Worm (Caenorhabditis elegans) whole organism, L3 larva: Measurements from ENCODE around the gene F46C3.6.

ENCODE experiments used
- R02D3.7 ChIP-seq: fragments of 150-350 bp; optimal IDR thresholded peaks from 2 replicates; lab custom pipeline; 2014; ENCODE audit warnings: missing biosample characterization, missing genetic modification characterization
- ZK546.5 ChIP-seq: sonication (generic microtip); optimal IDR thresholded peaks from 2 replicates; lab custom pipeline; 2017; ENCODE audit warnings: missing biosample characterization, missing genetic modification characterization
- aly-2 ChIP-seq: fragments of 150-350 bp; optimal IDR thresholded peaks from 2 replicates; lab custom pipeline; 2014; ENCODE audit warnings: missing biosample characterization, missing genetic modification characterization
- ama-1 ChIP-seq: fragments of 150-350 bp; optimal IDR thresholded peaks from 2 replicates; lab custom pipeline; 2018
- ceh-28 ChIP-seq: fragments of 150-350 bp; optimal IDR thresholded peaks from 2 replicates; lab custom pipeline; 2014; ENCODE audit warnings: missing biosample characterization, missing genetic modification reagents, missing genetic modification characterization
- ceh-82 ChIP-seq: fragments of 150-350 bp; optimal IDR thresholded peaks from 2 replicates; lab custom pipeline; 2014; ENCODE audit warnings: missing biosample characterization, missing genetic modification characterization
- ceh-9 ChIP-seq: sonication (generic microtip); optimal IDR thresholded peaks from 2 replicates; lab custom pipeline; 2018; ENCODE audit warnings: missing biosample characterization, missing genetic modification characterization
- egl-27 ChIP-seq: sonication (generic microtip); optimal IDR thresholded peaks from 4 replicates; lab custom pipeline; 2017; ENCODE audit warnings: missing biosample characterization, missing genetic modification reagents, missing genetic modification characterization
- egl-5 ChIP-seq: fragments of 150-350 bp; optimal IDR thresholded peaks from 2 replicates; lab custom pipeline; 2017; ENCODE audit warnings: missing biosample characterization, missing genetic modification reagents, missing genetic modification characterization, inconsistent platforms
- elt-1 ChIP-seq: fragments of 150-350 bp; optimal IDR thresholded peaks from 2 replicates; lab custom pipeline; 2014; ENCODE audit warnings: missing biosample characterization, missing genetic modification characterization
- elt-2 ChIP-seq: sonication (generic microtip); optimal IDR thresholded peaks from 2 replicates; lab custom pipeline; 2016; ENCODE audit warnings: missing genetic modification reagents, mild to moderate bottlenecking, missing genetic modification characterization, missing compliant biosample characterization
- elt-3 ChIP-seq, 3 experiments: fragments of 150-350 bp in 1 of 3; sonication (generic microtip) in 2 of 3; optimal IDR thresholded peaks; 2 replicates in 2 of 3; 4 replicates in 1 of 3; lab custom pipeline; 2014 to 2017; ENCODE audit warnings: missing biosample characterization in 3 of 3, missing genetic modification characterization in 3 of 3
- eor-1 ChIP-seq, 2 experiments: fragments of 150-350 bp; optimal IDR thresholded peaks; 2 replicates each; lab custom pipeline; 2014 to 2018; ENCODE audit warnings: missing biosample characterization in 2 of 2, missing genetic modification characterization in 2 of 2
- fkh-10 ChIP-seq: sonication (generic microtip); optimal IDR thresholded peaks from 2 replicates; lab custom pipeline; 2017; ENCODE audit warnings: missing biosample characterization, missing genetic modification reagents, missing genetic modification characterization
- fkh-2 ChIP-seq: fragments of 150-350 bp; optimal IDR thresholded peaks from 2 replicates; lab custom pipeline; 2014; ENCODE audit warnings: missing biosample characterization, missing genetic modification reagents, missing genetic modification characterization
- fos-1 ChIP-seq: fragments of 150-350 bp; optimal IDR thresholded peaks from 2 replicates; lab custom pipeline; 2014; ENCODE audit warnings: missing biosample characterization, missing genetic modification characterization
- jun-1 ChIP-seq: fragments of 150-350 bp; optimal IDR thresholded peaks from 2 replicates; lab custom pipeline; 2014; ENCODE audit warnings: missing biosample characterization, missing genetic modification reagents, missing genetic modification characterization
- lin-39 ChIP-seq: fragments of 150-350 bp; optimal IDR thresholded peaks from 2 replicates; lab custom pipeline; 2018; ENCODE audit warnings: missing biosample characterization, missing genetic modification reagents, missing genetic modification characterization
- lsy-12 ChIP-seq: sonication (generic microtip); optimal IDR thresholded peaks from 2 replicates; lab custom pipeline; 2016; ENCODE audit warnings: mild to moderate bottlenecking, missing genetic modification characterization, missing compliant biosample characterization
- mdl-1 ChIP-seq: fragments of 150-350 bp; optimal IDR thresholded peaks from 2 replicates; lab custom pipeline; 2014; ENCODE audit warnings: missing biosample characterization, missing genetic modification characterization
- nfya-1 ChIP-seq: sonication (generic microtip); optimal IDR thresholded peaks from 2 replicates; lab custom pipeline; 2017; ENCODE audit warnings: missing genetic modification characterization, mild to moderate bottlenecking, missing compliant biosample characterization, antibody characterized with exemption, moderate library complexity; ENCODE audit not compliant: insufficient read depth
- nhr-12 ChIP-seq: fragments of 150-350 bp; optimal IDR thresholded peaks from 2 replicates; lab custom pipeline; 2014; ENCODE audit warnings: missing biosample characterization, missing genetic modification characterization
- nhr-25 ChIP-seq: sonication (generic microtip); optimal IDR thresholded peaks from 2 replicates; lab custom pipeline; 2017; ENCODE audit warnings: missing biosample characterization, missing genetic modification characterization
- nhr-67 ChIP-seq: fragments of 150-350 bp; optimal IDR thresholded peaks from 2 replicates; lab custom pipeline; 2014; ENCODE audit warnings: missing biosample characterization, missing genetic modification characterization
- nhr-76 ChIP-seq: fragments of 150-350 bp; sonication (generic microtip); optimal IDR thresholded peaks from 5 replicates; lab custom pipeline; 2014; ENCODE audit warnings: missing biosample characterization, missing genetic modification characterization
- pha-4 ChIP-seq: fragments of 150-350 bp; optimal IDR thresholded peaks from 2 replicates; lab custom pipeline; 2014; ENCODE audit warnings: missing biosample characterization, missing genetic modification reagents, missing genetic modification characterization
- pqm-1 ChIP-seq: fragments of 150-350 bp; optimal IDR thresholded peaks from 2 replicates; lab custom pipeline; 2017; ENCODE audit warnings: missing biosample characterization, missing genetic modification characterization, inconsistent platforms
- sea-2 ChIP-seq: fragments of 150-350 bp; sonication (generic microtip); optimal IDR thresholded peaks from 4 replicates; lab custom pipeline; 2014; ENCODE audit warnings: missing biosample characterization, missing genetic modification reagents, missing genetic modification characterization
- skn-1 ChIP-seq: fragments of 150-350 bp; optimal IDR thresholded peaks from 2 replicates; lab custom pipeline; 2014; ENCODE audit warnings: missing biosample characterization, missing genetic modification characterization
- tbx-2 ChIP-seq: sonication (generic microtip); optimal IDR thresholded peaks from 2 replicates; lab custom pipeline; 2016; ENCODE audit warnings: mild to moderate bottlenecking, missing genetic modification characterization, missing compliant biosample characterization
- unc-39 ChIP-seq: sonication (generic microtip); optimal IDR thresholded peaks from 4 replicates; lab custom pipeline; 2017; ENCODE audit warnings: missing biosample characterization, missing genetic modification characterization
- unc-62 ChIP-seq: fragments of 150-350 bp; sonication (generic microtip); optimal IDR thresholded peaks from 4 replicates; lab custom pipeline; 2014; ENCODE audit warnings: missing biosample characterization, missing genetic modification reagents, missing genetic modification characterization
- zag-1 ChIP-seq: fragments of 150-350 bp; optimal IDR thresholded peaks from 2 replicates; lab custom pipeline; 2014; ENCODE audit warnings: missing biosample characterization, missing genetic modification characterization
- ztf-11 ChIP-seq: fragments of 150-350 bp; optimal IDR thresholded peaks from 2 replicates; lab custom pipeline; 2014; ENCODE audit warnings: missing biosample characterization, missing genetic modification characterization
- ztf-4 ChIP-seq: fragments of 150-350 bp; optimal IDR thresholded peaks from 2 replicates; lab custom pipeline; 2014; ENCODE audit warnings: missing biosample characterization, missing genetic modification characterization

Gene F46C3.6

DNA sequence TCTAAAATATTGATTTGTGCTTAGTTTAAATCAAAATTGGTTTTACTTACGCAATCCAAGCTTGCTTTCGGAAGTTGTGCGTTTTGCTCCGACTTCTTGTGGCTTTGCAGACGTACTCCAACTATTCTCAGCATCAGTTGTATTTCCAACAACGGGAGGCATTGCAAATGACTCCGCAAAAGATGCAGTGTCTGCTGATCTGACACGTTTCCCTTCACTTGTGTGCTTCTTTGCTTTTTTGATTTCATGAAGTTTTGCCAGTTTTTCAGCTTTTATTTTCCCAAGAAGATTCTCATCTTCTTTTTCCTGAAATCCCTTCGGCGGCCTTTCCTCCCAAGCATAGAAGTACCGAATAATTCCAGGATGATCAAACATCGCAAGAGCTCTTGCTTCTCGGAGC lies 8.2 kb downstream of the F46C3.6 start:
- TF ChIP-seq eor-1 (tag; optimal IDR thresholded peaks at IDR 0.05; lab: Kevin White, UChicago): no peak
- TF ChIP-seq fkh-10 (GFP tag; lab: Kevin White, UChicago): no peak
- no peak for TF ChIP-seq mdl-1 (tag; lab: Kevin White, UChicago)
- TF ChIP-seq egl-27 (tag; lab: Kevin White, UChicago): no peak
- TF ChIP-seq ztf-4 (tag; lab: Kevin White, UChicago): no peak
- TF ChIP-seq ama-1: no peak
- no peak for TF ChIP-seq nhr-76
- TF ChIP-seq lsy-12 (tag; lab: Kevin White, UChicago): no peak
- TF ChIP-seq elt-1 (tag; lab: Kevin White, UChicago): no peak
- TF ChIP-seq tbx-2: no peak
- TF ChIP-seq ceh-28: no peak
- no peak for TF ChIP-seq nhr-25 (tag; lab: Kevin White, UChicago)
- no peak for TF ChIP-seq elt-3 (tag; optimal IDR thresholded peaks at IDR 0.05; lab: Kevin White, UChicago)
- no peak for TF ChIP-seq egl-5 (tag; lab: Kevin White, UChicago)
- no peak for TF ChIP-seq R02D3.7 (tag; lab: Kevin White, UChicago)
- TF ChIP-seq pha-4 (tag; lab: Kevin White, UChicago): no peak
- no peak for TF ChIP-seq unc-62 (GFP tag; lab: Kevin White, UChicago)
- TF ChIP-seq ceh-82 (tag; lab: Kevin White, UChicago): no peak

DNA sequence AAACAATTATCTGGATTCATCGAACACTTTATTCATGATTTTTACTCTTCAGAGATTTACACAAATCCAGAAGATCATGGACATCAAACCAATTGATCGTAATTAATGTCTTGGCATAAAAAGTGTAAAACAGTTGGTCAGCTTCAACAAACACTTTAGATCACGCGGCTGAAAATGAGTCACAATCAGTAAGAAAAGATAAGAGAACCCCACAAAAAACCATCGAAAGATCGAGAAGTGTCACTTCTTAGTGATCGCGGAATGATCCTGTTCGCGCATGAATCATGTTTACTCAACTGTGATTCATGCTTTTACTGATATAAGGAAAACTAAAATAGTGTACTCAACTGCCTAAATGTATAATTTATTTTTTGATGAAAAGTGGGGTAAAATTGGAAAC lies 10.4 kb downstream of the F46C3.6 start:
- no peak for TF ChIP-seq nhr-67 (tag; lab: Kevin White, UChicago)
- TF ChIP-seq fkh-10 (GFP tag; lab: Kevin White, UChicago): no peak
- no peak for TF ChIP-seq fkh-2 (tag; lab: Kevin White, UChicago)
- no peak for TF ChIP-seq ceh-9
- TF ChIP-seq jun-1 (tag; lab: Kevin White, UChicago): peak; percentile 87
- TF ChIP-seq egl-5 (tag; lab: Kevin White, UChicago): peak; percentile 86
- peak; percentile 91 for TF ChIP-seq pqm-1 (tag; lab: Kevin White, UChicago)
- TF ChIP-seq fos-1: peak; percentile 71
- peak; percentile 78 for TF ChIP-seq pha-4 (tag; lab: Kevin White, UChicago)
- no peak for TF ChIP-seq zag-1 (tag; lab: Kevin White, UChicago)
- no peak for TF ChIP-seq ztf-11
- TF ChIP-seq elt-2: peak; percentile 78
- TF ChIP-seq nfya-1 (tag; lab: Kevin White, UChicago): peak; percentile 8

ce11 chrX:11407682-11408335 lies 12.1 kb downstream of the F46C3.6 start, which contains the start of gene F08B12.4:
F08B12.4 (minus strand) TSS chrX:11407732.
- TF ChIP-seq pqm-1 (tag; lab: Kevin White, UChicago): peak; percentile 37
- no peak for TF ChIP-seq aly-2 (tag; lab: Kevin White, UChicago)
- TF ChIP-seq elt-2: peak; percentile 94
- peak; percentile 1 for TF ChIP-seq nfya-1 (tag; lab: Kevin White, UChicago)
- TF ChIP-seq pha-4 (tag; lab: Kevin White, UChicago): peak; percentile 87
- TF ChIP-seq unc-39 (tag; lab: Kevin White, UChicago): no peak
- no peak for TF ChIP-seq nhr-12 (tag; lab: Kevin White, UChicago)
- TF ChIP-seq sea-2: no peak
- peak; percentile 39 for TF ChIP-seq ama-1
- peak; percentile 17 for TF ChIP-seq jun-1 (tag; lab: Kevin White, UChicago)
- TF ChIP-seq elt-3 (tag; optimal IDR thresholded peaks at IDR 0.05; lab: Kevin White, UChicago): no peak
- TF ChIP-seq lin-39 (tag; lab: Kevin White, UChicago): no peak
- TF ChIP-seq ceh-28: peak; percentile 29

DNA sequence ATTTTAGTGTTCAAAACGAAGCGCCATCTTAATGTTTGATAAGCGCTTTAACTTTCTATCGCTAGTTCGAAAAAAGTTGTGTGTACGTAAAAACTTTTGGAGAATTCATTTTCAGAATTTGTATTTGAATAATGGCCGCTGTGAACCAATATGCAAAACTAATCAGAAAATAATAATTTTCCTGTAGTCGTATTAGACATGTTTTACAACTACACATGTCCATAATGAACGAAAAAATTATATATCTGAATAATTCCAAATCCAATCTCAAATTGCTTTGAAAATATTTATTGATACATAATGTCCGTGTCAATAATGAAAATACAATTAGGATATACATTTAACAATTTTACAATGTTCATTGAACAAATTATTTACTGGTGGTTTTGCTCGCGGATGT lies 13.1 kb downstream of the F46C3.6 start:
- TF ChIP-seq unc-39 (tag; lab: Kevin White, UChicago) (no peak), sea-2 (no peak), elt-2 (peak; percentile 20), skn-1 (tag; lab: Kevin White, UChicago) (no peak), ama-1 (peak; percentile 44)

ce11 chrX:11405908-11406307 lies 14.0 kb downstream of the F46C3.6 start, which contains the start of gene slo-2:
slo-2 (minus strand) TSS chrX:11405931.
- TF ChIP-seq ZK546.5 (tag; lab: Kevin White, UChicago) (no peak), lin-39 (tag; lab: Kevin White, UChicago) (peak; percentile 21)
- TF ChIP-seq, all 47 proteins: peak for 1
